Fruit fly (Drosophila melanogaster): ENCODE results near the gene EMC5.

The EMC5 gene

dm6 chr2L:18953512-18954254, 33.8 kb upstream of the EMC5 start:
- no peak for TF ChIP-seq pan (optimal IDR thresholded peaks at IDR 0.05)
- TF ChIP-seq usp (GFP tag; optimal IDR thresholded peaks at IDR 0.05) = no peak
- TF ChIP-seq CG8478 (optimal IDR thresholded peaks at IDR 0.05) = no peak
- no peak for TF ChIP-seq Dll (optimal IDR thresholded peaks at IDR 0.05)
- no peak for TF ChIP-seq EcR (GFP tag; optimal IDR thresholded peaks at IDR 0.05)
- TF ChIP-seq psq (optimal IDR thresholded peaks at IDR 0.05) = no peak

- TF ChIP-seq Dll (optimal IDR thresholded peaks at IDR 0.05) (no peak), usp (GFP tag; optimal IDR thresholded peaks at IDR 0.05) (no peak), EcR (GFP tag; optimal IDR thresholded peaks at IDR 0.05) (no peak), pan (optimal IDR thresholded peaks at IDR 0.05) (no peak), CG8478 (optimal IDR thresholded peaks at IDR 0.05) (no peak), psq (optimal IDR thresholded peaks at IDR 0.05) (no peak)
Measured at dm6 chr2L:18954255-18954715, 33.2 kb upstream of the EMC5 start, which contains the start of gene CG10621. Gene CG10621, minus strand, starts transcription at chr2L:18954431.

DNA sequence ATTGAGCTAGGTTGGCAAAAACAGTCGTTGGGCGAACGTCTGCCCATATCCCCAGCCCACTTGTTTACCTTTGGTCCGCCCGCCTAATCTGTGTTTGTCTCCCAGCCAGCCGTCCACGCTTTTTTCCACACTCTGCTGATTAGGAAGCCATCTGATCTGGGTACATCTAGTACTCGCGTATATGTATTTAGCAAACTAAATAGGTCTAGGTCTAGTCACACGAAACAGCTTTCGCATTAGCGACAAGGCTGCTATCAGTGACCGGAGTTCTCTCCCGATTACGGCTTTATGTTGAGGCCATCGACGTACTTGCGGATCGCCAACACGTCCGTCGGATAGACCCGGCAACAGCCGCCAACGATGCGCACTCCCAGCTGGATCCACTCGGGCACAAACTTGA, 31.8 kb upstream of the EMC5 start:
- TF ChIP-seq CG8478 (optimal IDR thresholded peaks at IDR 0.05) (no peak), Dll (optimal IDR thresholded peaks at IDR 0.05) (no peak), pan (optimal IDR thresholded peaks at IDR 0.05) (peak; percentile 7), usp (GFP tag; optimal IDR thresholded peaks at IDR 0.05) (no peak), psq (optimal IDR thresholded peaks at IDR 0.05) (no peak), EcR (GFP tag; optimal IDR thresholded peaks at IDR 0.05) (no peak)

- no peak for TF ChIP-seq EcR (GFP tag; optimal IDR thresholded peaks at IDR 0.05)
- no peak for TF ChIP-seq CG8478 (optimal IDR thresholded peaks at IDR 0.05)
- no peak for TF ChIP-seq Dll (optimal IDR thresholded peaks at IDR 0.05)
- no peak for TF ChIP-seq usp (GFP tag; optimal IDR thresholded peaks at IDR 0.05)
- no peak for TF ChIP-seq psq (optimal IDR thresholded peaks at IDR 0.05)
- no peak for TF ChIP-seq pan (optimal IDR thresholded peaks at IDR 0.05)
Measured at dm6 chr2L:18957142-18957674, 30.3 kb upstream of the EMC5 start, which contains the start of gene Bhmt. Gene Bhmt, minus strand, starts transcription at chr2L:18957311.

DNA sequence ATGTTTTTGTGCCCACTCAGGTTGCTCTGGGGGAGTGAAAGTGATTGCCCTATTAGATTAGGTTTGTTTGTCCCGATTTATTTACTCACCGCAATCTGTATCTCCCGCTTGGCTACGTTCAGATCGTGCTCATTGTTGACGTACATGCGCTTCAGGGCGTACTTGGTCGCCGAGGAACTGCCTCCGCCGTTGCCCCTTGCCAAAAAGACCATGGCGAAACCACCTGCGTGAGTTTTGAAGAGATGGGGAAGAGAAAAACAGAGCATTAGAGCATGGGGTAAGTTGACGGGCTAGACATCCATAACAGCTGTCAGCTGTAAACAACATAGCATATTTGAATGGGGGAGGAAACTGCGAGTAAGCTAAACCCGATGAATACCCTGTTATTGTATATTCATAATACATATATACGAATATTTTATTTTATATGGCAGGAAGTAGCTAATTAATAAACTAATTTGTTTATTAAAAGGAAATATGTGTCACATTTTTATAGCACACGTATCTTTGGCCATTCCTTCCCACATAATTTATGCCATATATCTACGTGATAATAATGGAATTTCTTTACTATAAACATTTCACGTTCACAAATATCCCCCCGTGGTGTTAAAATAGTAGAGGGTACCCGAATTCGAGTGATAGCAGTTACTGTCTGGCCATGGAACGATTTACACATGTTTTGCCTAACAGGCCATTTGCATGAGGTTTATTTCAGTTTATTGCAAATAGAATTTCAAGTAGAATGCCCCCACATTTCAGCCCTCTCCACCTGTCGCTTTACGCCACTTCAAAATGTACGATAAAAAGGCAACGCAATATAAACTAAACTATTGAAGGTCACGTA, 21.9 kb upstream of the EMC5 start:
- TF ChIP-seq CG8478 (optimal IDR thresholded peaks at IDR 0.05) = no peak
- TF ChIP-seq Dll (optimal IDR thresholded peaks at IDR 0.05) = no peak
- TF ChIP-seq pan (optimal IDR thresholded peaks at IDR 0.05) = peak; percentile 59
- no peak for TF ChIP-seq EcR (GFP tag; optimal IDR thresholded peaks at IDR 0.05)

- no peak for TF ChIP-seq CG8478 (optimal IDR thresholded peaks at IDR 0.05)
- TF ChIP-seq Dll (optimal IDR thresholded peaks at IDR 0.05) = no peak
- TF ChIP-seq psq (optimal IDR thresholded peaks at IDR 0.05) = no peak
- no peak for TF ChIP-seq usp (GFP tag; optimal IDR thresholded peaks at IDR 0.05)
- TF ChIP-seq pan (optimal IDR thresholded peaks at IDR 0.05) = no peak
- no peak for TF ChIP-seq EcR (GFP tag; optimal IDR thresholded peaks at IDR 0.05)
Measured at dm6 chr2L:18966214-18966556, 21.3 kb upstream of the EMC5 start.

DNA sequence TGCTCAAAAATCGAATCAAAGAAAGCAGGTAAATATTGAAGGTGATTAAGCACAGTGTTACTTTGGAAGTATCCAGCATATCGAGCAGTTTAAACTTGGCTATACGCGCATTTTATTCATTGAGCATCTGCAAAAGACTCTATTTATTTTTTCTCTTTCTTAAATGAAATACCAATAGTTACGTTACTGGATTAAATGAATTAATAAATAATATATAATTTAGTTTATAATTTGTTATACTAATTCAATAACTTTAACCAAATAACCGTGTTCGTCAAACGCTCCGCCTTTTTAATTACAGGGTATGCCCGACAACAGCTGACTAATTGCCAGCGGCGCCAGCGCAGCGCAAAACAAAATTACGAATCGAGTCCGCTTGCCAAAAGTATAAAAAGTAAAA, 20.7 kb upstream of the EMC5 start:
- TF ChIP-seq EcR (GFP tag; optimal IDR thresholded peaks at IDR 0.05) (no peak), CG8478 (optimal IDR thresholded peaks at IDR 0.05) (no peak), pan (optimal IDR thresholded peaks at IDR 0.05) (peak; percentile 63), usp (GFP tag; optimal IDR thresholded peaks at IDR 0.05) (no peak)

- TF ChIP-seq pan (optimal IDR thresholded peaks at IDR 0.05) (no peak), Dll (optimal IDR thresholded peaks at IDR 0.05) (no peak), psq (optimal IDR thresholded peaks at IDR 0.05) (no peak), EcR (GFP tag; optimal IDR thresholded peaks at IDR 0.05) (no peak), CG8478 (optimal IDR thresholded peaks at IDR 0.05) (no peak), usp (GFP tag; optimal IDR thresholded peaks at IDR 0.05) (no peak)
Measured at dm6 chr2L:18967897-18968296, 19.6 kb upstream of the EMC5 start.

- TF ChIP-seq CG8478 (optimal IDR thresholded peaks at IDR 0.05) = peak; percentile 14
- TF ChIP-seq psq (optimal IDR thresholded peaks at IDR 0.05) = no peak
Measured at dm6 chr2L:18968370-18969105, 19.0 kb upstream of the EMC5 start, which contains the start of the genes Nak and Tango6. Gene Nak, minus strand, starts transcription at chr2L:18968744. Gene Tango6, plus strand, starts transcription at chr2L:18969028.

- no peak for TF ChIP-seq EcR (GFP tag; optimal IDR thresholded peaks at IDR 0.05)
- no peak for TF ChIP-seq psq (optimal IDR thresholded peaks at IDR 0.05)
- no peak for TF ChIP-seq Dll (optimal IDR thresholded peaks at IDR 0.05)
- TF ChIP-seq CG8478 (optimal IDR thresholded peaks at IDR 0.05) = no peak
- no peak for TF ChIP-seq usp (GFP tag; optimal IDR thresholded peaks at IDR 0.05)
- TF ChIP-seq pan (optimal IDR thresholded peaks at IDR 0.05) = no peak
Measured at dm6 chr2L:18974063-18974779, 13.3 kb upstream of the EMC5 start, which contains the start of the genes L2HGDH and CG10431. Gene L2HGDH, minus strand, starts transcription at chr2L:18974448. Gene CG10431, plus strand, starts transcription at chr2L:18974710.

- TF ChIP-seq CG8478 (optimal IDR thresholded peaks at IDR 0.05) = no peak
- TF ChIP-seq psq (optimal IDR thresholded peaks at IDR 0.05) = no peak
- no peak for TF ChIP-seq Dll (optimal IDR thresholded peaks at IDR 0.05)
- TF ChIP-seq EcR (GFP tag; optimal IDR thresholded peaks at IDR 0.05) = no peak
Measured at dm6 chr2L:18976749-18977148, 10.8 kb upstream of the EMC5 start.
